Worm (Caenorhabditis elegans): ENCODE measurements around the gene unc-86.

DNA sequence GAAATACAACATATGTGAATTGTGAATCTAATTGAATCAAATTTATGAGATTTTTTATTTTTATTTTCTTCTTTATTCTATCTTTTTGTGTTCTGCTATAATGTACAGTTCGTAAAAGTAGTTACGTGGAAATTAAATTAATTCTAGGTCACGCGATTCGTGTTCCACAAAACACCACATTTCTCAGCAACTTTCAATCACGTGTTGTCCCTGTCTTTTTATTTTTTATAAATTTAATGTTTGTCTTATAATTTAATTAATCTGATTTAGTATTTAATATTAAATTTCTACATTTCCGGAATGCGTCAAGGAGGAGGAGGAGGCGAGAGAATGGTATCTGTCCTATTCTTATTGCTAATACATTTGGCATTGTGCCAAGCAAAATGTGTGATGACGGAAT, 41.9 kb upstream of the unc-86 start, which contains the start of gene ncr-2:
- TF ChIP-seq lin-11 (tag; optimal IDR thresholded peaks at IDR 0.05) (no peak), npax-4 (tag; optimal IDR thresholded peaks at IDR 0.05) (no peak), ceh-48 (tag; optimal IDR thresholded peaks at IDR 0.05) (no peak), tbx-2 (tag; optimal IDR thresholded peaks at IDR 0.05) (no peak), K09A11.1 (tag; optimal IDR thresholded peaks at IDR 0.05; ENCODE audit: insufficient read depth) (no peak), nfya-1 (tag; optimal IDR thresholded peaks at IDR 0.05) (no peak), T23F11.4 (GFP tag; optimal IDR thresholded peaks at IDR 0.05) (no peak), fax-1 (tag; optimal IDR thresholded peaks at IDR 0.05) (no peak), ama-1 (optimal IDR thresholded peaks at IDR 0.05) (no peak), nhr-11 (tag; optimal IDR thresholded peaks at IDR 0.05) (no peak), pha-4 (tag; optimal IDR thresholded peaks at IDR 0.05) (no peak)

All from whole organism, late embryonic.